Fruit fly (Drosophila melanogaster) whole organism, wandering third instar larva: ENCODE measurements around the gene tth.

Source experiments
- Abd-B ChIP-seq: fragments of >200 bp; optimal IDR thresholded peaks from 2 replicates; lab custom pipeline; 2017; ENCODE audit warnings: missing biosample characterization, missing genetic modification characterization
- CG32264 ChIP-seq: fragments of 200-800 bp; sonication (Bioruptor generic); optimal IDR thresholded peaks from 2 replicates; lab custom pipeline; 2016; ENCODE audit warnings: missing biosample characterization, missing genetic modification characterization
- CG9705 ChIP-seq: fragments of 200-800 bp; sonication (Bioruptor generic); optimal IDR thresholded peaks from 2 replicates; lab custom pipeline; 2018; ENCODE audit warnings: missing biosample characterization, mild to moderate bottlenecking, missing genetic modification characterization
- CrebA ChIP-seq: fragments of 200-800 bp; sonication (Bioruptor generic); optimal IDR thresholded peaks from 2 replicates; lab custom pipeline; 2016; ENCODE audit warnings: missing biosample characterization, mild to moderate bottlenecking, missing genetic modification characterization, borderline replicate concordance
- Dfd ChIP-seq: fragments of >200 bp; optimal IDR thresholded peaks from 2 replicates; lab custom pipeline; 2017; ENCODE audit warnings: missing biosample characterization, missing genetic modification characterization
- Dif ChIP-seq: fragments of 200-275, 200-300 bp; sonication (Bioruptor generic); optimal IDR thresholded peaks from 2 replicates; lab custom pipeline; 2018; ENCODE audit warnings: missing biosample characterization, missing genetic modification characterization; ENCODE audit not compliant: partially characterized antibody
- GATAd ChIP-seq: sonication (Bioruptor generic); optimal IDR thresholded peaks from 2 replicates; lab custom pipeline; 2016; ENCODE audit warnings: missing biosample characterization, missing genetic modification characterization
- HLH106 ChIP-seq: fragments of 200-800 bp; optimal IDR thresholded peaks from 3 replicates; lab custom pipeline; 2019; ENCODE audit warnings: missing biosample characterization, mild to moderate bottlenecking, missing genetic modification characterization, moderate library complexity
- Hnf4 ChIP-seq: fragments of 200-800 bp; sonication (Bioruptor generic); optimal IDR thresholded peaks from 2 replicates; lab custom pipeline; 2016; ENCODE audit warnings: missing biosample characterization, mild to moderate bottlenecking, missing genetic modification characterization
- Hr78 ChIP-seq: fragments of >200 bp; optimal IDR thresholded peaks from 2 replicates; lab custom pipeline; 2017; ENCODE audit warnings: missing biosample characterization, missing genetic modification characterization
- Hr83 ChIP-seq: fragments of 200-300 bp; sonication (Bioruptor generic); optimal IDR thresholded peaks from 2 replicates; lab custom pipeline; 2016; ENCODE audit warnings: missing biosample characterization, mild to moderate bottlenecking, missing genetic modification characterization, moderate library complexity; ENCODE audit not compliant: poor library complexity, severe bottlenecking
- Jra ChIP-seq: sonication (Bioruptor generic); optimal IDR thresholded peaks from 2 replicates; lab custom pipeline; 2016; ENCODE audit warnings: missing biosample characterization, missing genetic modification characterization
- Mio ChIP-seq: sonication (Bioruptor generic); optimal IDR thresholded peaks from 2 replicates; lab custom pipeline; 2016; ENCODE audit warnings: missing biosample characterization, missing genetic modification characterization
- Myc ChIP-seq: fragments of >200 bp; optimal IDR thresholded peaks from 2 replicates; lab custom pipeline; 2017
- N ChIP-seq: fragments of >200 bp; optimal IDR thresholded peaks from 2 replicates; lab custom pipeline; 2018; ENCODE audit warnings: missing biosample characterization, missing external identifiers, missing genetic modification characterization
- OdsH ChIP-seq: fragments of 200-800 bp; sonication (Bioruptor generic); optimal IDR thresholded peaks from 2 replicates; lab custom pipeline; 2016; ENCODE audit warnings: missing biosample characterization, mild to moderate bottlenecking, missing genetic modification characterization
- Rel ChIP-seq, 2 experiments: fragments of 200-800 bp; sonication (Bioruptor generic) in 1 of 2; optimal IDR thresholded peaks; 2 replicates in 1 of 2; 3 replicates in 1 of 2; lab custom pipeline; 2016 to 2019; ENCODE audit warnings: mild to moderate bottlenecking in 2 of 2, missing biosample characterization in 2 of 2, missing genetic modification characterization in 2 of 2, moderate library complexity in 1 of 2
- Sp1 ChIP-seq: fragments of 200-800 bp; sonication (Bioruptor generic); optimal IDR thresholded peaks from 3 replicates; lab custom pipeline; 2019; ENCODE audit warnings: missing biosample characterization, mild to moderate bottlenecking, missing genetic modification characterization, moderate library complexity
- Vsx2 ChIP-seq: fragments of 200-300, 225-300 bp; sonication (Bioruptor generic); optimal IDR thresholded peaks from 2 replicates; lab custom pipeline; 2018; ENCODE audit warnings: missing biosample characterization, missing genetic modification characterization; ENCODE audit not compliant: partially characterized antibody
- br ChIP-seq: fragments of 200-800 bp; sonication (Bioruptor generic); optimal IDR thresholded peaks from 2 replicates; lab custom pipeline; 2016; ENCODE audit warnings: missing biosample characterization, missing genetic modification characterization
- brk ChIP-seq: fragments of 200-800 bp; sonication (Bioruptor generic); optimal IDR thresholded peaks from 2 replicates; lab custom pipeline; 2016; ENCODE audit warnings: missing biosample characterization, mild to moderate bottlenecking, missing genetic modification characterization
- dl ChIP-seq, 2 experiments: fragments of 175-275, 200-275 bp in 1 of 2; fragments of 200-275 bp in 1 of 2; sonication (Bioruptor generic); optimal IDR thresholded peaks; lab custom pipeline; 2018; ENCODE audit warnings: mild to moderate bottlenecking in 2 of 2, missing biosample characterization in 2 of 2, missing genetic modification characterization in 2 of 2, moderate library complexity in 2 of 2; ENCODE audit not compliant: partially characterized antibody in 2 of 2, insufficient read depth in 1 of 2
- dmrt93B ChIP-seq: fragments of 200-800 bp; sonication (Bioruptor generic); optimal IDR thresholded peaks from 2 replicates; lab custom pipeline; 2018; ENCODE audit warnings: missing biosample characterization, mild to moderate bottlenecking, missing genetic modification characterization
- dsf ChIP-seq: sonication (Bioruptor generic); optimal IDR thresholded peaks from 2 replicates; lab custom pipeline; 2016; ENCODE audit warnings: missing biosample characterization, missing genetic modification characterization, borderline replicate concordance
- ey ChIP-seq: fragments of 200-800 bp; sonication (Bioruptor generic); optimal IDR thresholded peaks from 2 replicates; lab custom pipeline; 2016; ENCODE audit warnings: missing biosample characterization, missing genetic modification characterization
- foxo ChIP-seq, 2 experiments: fragments of 200-800 bp; sonication (Bioruptor generic); optimal IDR thresholded peaks; 2 replicates in 1 of 2; 3 replicates in 1 of 2; lab custom pipeline; 2016 to 2017; ENCODE audit warnings: missing biosample characterization in 2 of 2, missing genetic modification characterization in 2 of 2
- fru ChIP-seq: fragments of 200-800 bp; sonication (Bioruptor generic); optimal IDR thresholded peaks from 3 replicates; lab custom pipeline; 2016; ENCODE audit warnings: missing biosample characterization, mild to moderate bottlenecking, missing genetic modification characterization
- h ChIP-seq: fragments of 200-800 bp; sonication (Bioruptor generic); optimal IDR thresholded peaks from 3 replicates; lab custom pipeline; 2016; ENCODE audit warnings: missing biosample characterization, mild to moderate bottlenecking, missing genetic modification characterization
- jim ChIP-seq: fragments of 175-275, 200-325 bp; sonication (Bioruptor generic); optimal IDR thresholded peaks from 2 replicates; lab custom pipeline; 2016; ENCODE audit warnings: missing biosample characterization, mild to moderate bottlenecking, missing genetic modification characterization
- lola ChIP-seq: fragments of >200 bp; optimal IDR thresholded peaks from 2 replicates; lab custom pipeline; 2017; ENCODE audit warnings: missing biosample characterization, missing genetic modification characterization
- pan ChIP-seq: fragments of >200 bp; optimal IDR thresholded peaks from 2 replicates; lab custom pipeline; 2017
- psq ChIP-seq: fragments of 200-800 bp; sonication (Bioruptor generic); optimal IDR thresholded peaks from 3 replicates; lab custom pipeline; 2017; ENCODE audit warnings: missing biosample characterization, mild to moderate bottlenecking, missing genetic modification characterization, moderate library complexity
- rgr ChIP-seq: fragments of 200-800 bp; sonication (Bioruptor generic); optimal IDR thresholded peaks from 3 replicates; lab custom pipeline; 2016; ENCODE audit warnings: missing biosample characterization, mild to moderate bottlenecking, missing genetic modification characterization
- sage ChIP-seq: fragments of 200-800 bp; sonication (Bioruptor generic); optimal IDR thresholded peaks from 2 replicates; lab custom pipeline; 2016; ENCODE audit warnings: missing biosample characterization, mild to moderate bottlenecking, missing genetic modification characterization
- sv ChIP-seq: fragments of 200-800 bp; sonication (Bioruptor generic); optimal IDR thresholded peaks from 3 replicates; lab custom pipeline; 2016; ENCODE audit warnings: missing biosample characterization, missing genetic modification characterization
- tai ChIP-seq: sonication (Bioruptor generic); optimal IDR thresholded peaks from 2 replicates; lab custom pipeline; 2016; ENCODE audit warnings: missing biosample characterization, missing genetic modification characterization
- woc ChIP-seq: sonication (Bioruptor generic); optimal IDR thresholded peaks from 2 replicates; lab custom pipeline; 2016; ENCODE audit warnings: missing biosample characterization, mild to moderate bottlenecking, missing genetic modification characterization

The tth gene

dm6 chrX:13641891-13642617 lies 25.7 kb upstream of the tth start:
- TF ChIP-seq Rel (GFP tag; optimal IDR thresholded peaks at IDR 0.05; lab: Kevin White, UChicago) (no peak), Rel (tag; optimal IDR thresholded peaks at IDR 0.05; lab: Kevin White, UChicago) (peak; percentile 62), h (peak; percentile 85), Sp1 (GFP tag; lab: Kevin White, UChicago) (no peak), GATAd (GFP tag; lab: Kevin White, UChicago) (no peak), dsf (GFP tag; lab: Kevin White, UChicago) (no peak), Dfd (no peak), fru (GFP tag; lab: Kevin White, UChicago) (no peak), lola (GFP tag; lab: Kevin White, UChicago) (no peak), HLH106 (tag; lab: Kevin White, UChicago) (no peak), ey (GFP tag; lab: Kevin White, UChicago) (no peak), N (GFP tag; lab: Kevin White, UChicago) (no peak), Vsx2 (GFP tag; lab: Kevin White, UChicago) (peak; percentile 85), CrebA (peak; percentile 95), OdsH (no peak), rgr (GFP tag; lab: Kevin White, UChicago) (peak; percentile 17), brk (no peak), Myc (no peak), dmrt93B (GFP tag; lab: Kevin White, UChicago) (no peak), dl (GFP tag; optimal IDR thresholded peaks at IDR 0.05; lab: Kevin White, UChicago; ENCODE audit: insufficient read depth in 1 of 2, partially characterized antibody in 2 of 2) (peak; percentile 86 to 89), Hr83 (GFP tag; lab: Kevin White, UChicago) (peak; percentile 56), Dif (GFP tag; lab: Kevin White, UChicago) (peak; percentile 95), Mio (no peak), sv (GFP tag; lab: Kevin White, UChicago) (no peak), CG9705 (GFP tag; lab: Kevin White, UChicago) (no peak), CG32264 (GFP tag; lab: Kevin White, UChicago) (no peak), Hr78 (GFP tag; lab: Kevin White, UChicago) (no peak), sage (no peak), tai (GFP tag; lab: Kevin White, UChicago) (no peak), pan (lab: Kevin White, UChicago) (no peak), woc (GFP tag; lab: Kevin White, UChicago) (no peak)

dm6 chrX:13641115-13641890 lies 24.9 kb upstream of the tth start:
- peak; percentile 92 for TF ChIP-seq sv (GFP tag; lab: Kevin White, UChicago)
- TF ChIP-seq dmrt93B (GFP tag; lab: Kevin White, UChicago): peak; percentile 46
- TF ChIP-seq Vsx2 (GFP tag; lab: Kevin White, UChicago): no peak
- TF ChIP-seq Rel (GFP tag; optimal IDR thresholded peaks at IDR 0.05; lab: Kevin White, UChicago): no peak
- TF ChIP-seq Rel (tag; optimal IDR thresholded peaks at IDR 0.05; lab: Kevin White, UChicago): no peak
- TF ChIP-seq CG9705 (GFP tag; lab: Kevin White, UChicago): no peak
- peak; percentile 78 for TF ChIP-seq fru (GFP tag; lab: Kevin White, UChicago)
- TF ChIP-seq jim (GFP tag; lab: Kevin White, UChicago): no peak
- peak; percentile 37 for TF ChIP-seq psq (GFP tag; lab: Kevin White, UChicago)
- peak; percentile 26 for TF ChIP-seq sage
- TF ChIP-seq foxo (GFP tag; optimal IDR thresholded peaks at IDR 0.05; lab: Kevin White, UChicago): peak in 1 of 2 experiments; percentile 83
- TF ChIP-seq dsf (GFP tag; lab: Kevin White, UChicago): no peak
- peak; percentile 34 for TF ChIP-seq woc (GFP tag; lab: Kevin White, UChicago)
- TF ChIP-seq Hnf4 (GFP tag; lab: Kevin White, UChicago): peak; percentile 81
- peak; percentile 59 for TF ChIP-seq Jra (GFP tag; lab: Kevin White, UChicago)
- TF ChIP-seq dl (GFP tag; optimal IDR thresholded peaks at IDR 0.05; lab: Kevin White, UChicago; ENCODE audit: insufficient read depth in 1 of 2, partially characterized antibody in 2 of 2): no peak
- no peak for TF ChIP-seq Dfd
- TF ChIP-seq Mio: no peak
- peak; percentile 48 for TF ChIP-seq HLH106 (tag; lab: Kevin White, UChicago)
- no peak for TF ChIP-seq N (GFP tag; lab: Kevin White, UChicago)
- peak; percentile 84 for TF ChIP-seq ey (GFP tag; lab: Kevin White, UChicago)
- peak; percentile 75 for TF ChIP-seq OdsH
- peak; percentile 65 for TF ChIP-seq tai (GFP tag; lab: Kevin White, UChicago)
- TF ChIP-seq Sp1 (GFP tag; lab: Kevin White, UChicago): peak; percentile 42
- no peak for TF ChIP-seq Dif (GFP tag; lab: Kevin White, UChicago)
- TF ChIP-seq brk: peak; percentile 12
- TF ChIP-seq h: peak; percentile 78
- no peak for TF ChIP-seq Myc
- TF ChIP-seq br (GFP tag; lab: Kevin White, UChicago): peak; percentile 69
- no peak for TF ChIP-seq Abd-B (GFP tag; lab: Kevin White, UChicago)
- peak; percentile 57 for TF ChIP-seq Hr83 (GFP tag; lab: Kevin White, UChicago)
- peak; percentile 87 for TF ChIP-seq rgr (GFP tag; lab: Kevin White, UChicago)
